Worm (Caenorhabditis elegans) whole organism, early embryonic: ENCODE measurements around the gene tyr-2.

ENCODE experiments used
- B0310.2 ChIP-seq: sonication (generic microtip); optimal IDR thresholded peaks from 2 replicates; lab custom pipeline; 2016; ENCODE audit warnings: mild to moderate bottlenecking, missing genetic modification characterization, missing compliant biosample characterization
- F13C5.2 ChIP-seq: sonication (generic microtip); optimal IDR thresholded peaks from 2 replicates; lab custom pipeline; 2017; ENCODE audit warnings: mild to moderate bottlenecking, missing genetic modification characterization, inconsistent platforms, missing compliant biosample characterization
- aly-1 ChIP-seq: sonication (generic microtip); optimal IDR thresholded peaks from 2 replicates; lab custom pipeline; 2016; ENCODE audit warnings: missing genetic modification characterization, missing compliant biosample characterization
- ama-1 ChIP-seq: fragments of 150-350 bp; optimal IDR thresholded peaks from 2 replicates; lab custom pipeline; 2014
- ceh-13 ChIP-seq: fragments of 200-800 bp; sonication (Bioruptor generic); optimal IDR thresholded peaks from 2 replicates; lab custom pipeline; 2018; ENCODE audit warnings: mild to moderate bottlenecking, missing genetic modification characterization, missing compliant biosample characterization
- ceh-36 ChIP-seq: sonication (generic microtip); optimal IDR thresholded peaks from 2 replicates; lab custom pipeline; 2016; ENCODE audit warnings: missing genetic modification characterization, inconsistent platforms, missing compliant biosample characterization
- ets-7 ChIP-seq: sonication (generic microtip); optimal IDR thresholded peaks from 2 replicates; lab custom pipeline; 2016; ENCODE audit warnings: missing genotype, missing genetic modification characterization, missing compliant biosample characterization
- flt-1 ChIP-seq: fragments of 200-800 bp; sonication (Bioruptor generic); IDR thresholded peaks from 2 replicates; pipeline ENCODE4 v1.3.6; 2022; ENCODE audit warnings: missing genetic modification characterization, missing compliant biosample characterization
- hmbx-1 ChIP-seq: sonication (generic microtip); optimal IDR thresholded peaks from 2 replicates; lab custom pipeline; 2016; ENCODE audit warnings: mild to moderate bottlenecking, missing genetic modification characterization, missing compliant biosample characterization
- hmg-4 ChIP-seq: fragments of 200-800 bp; sonication (Bioruptor generic); optimal IDR thresholded peaks from 2 replicates; lab custom pipeline; 2018; ENCODE audit warnings: mild to moderate bottlenecking, missing genetic modification characterization, missing compliant biosample characterization
- hnd-1 ChIP-seq: sonication (generic microtip); optimal IDR thresholded peaks from 2 replicates; lab custom pipeline; 2016; ENCODE audit warnings: missing genetic modification characterization, missing compliant biosample characterization
- pes-1 ChIP-seq: fragments of 200-800 bp; sonication (Bioruptor generic); IDR thresholded peaks from 2 replicates; pipeline ENCODE4 v1.3.6; 2022; ENCODE audit warnings: missing genetic modification reagents, missing genetic modification characterization, missing compliant biosample characterization
- scrt-1 ChIP-seq: fragments of 200-800 bp; sonication (Bioruptor generic); IDR thresholded peaks from 2 replicates; pipeline ENCODE4 v1.3.6; 2022; ENCODE audit warnings: missing genetic modification characterization, missing compliant biosample characterization
- sea-1 ChIP-seq: fragments of 200-800 bp; sonication (Bioruptor generic); conservative IDR thresholded peaks from 2 replicates; pipeline ENCODE4 v1.3.6; 2022; ENCODE audit warnings: missing genetic modification characterization, missing compliant biosample characterization
- tbx-11 ChIP-seq: fragments of 200-800 bp; sonication (Bioruptor generic); IDR thresholded peaks from 2 replicates; pipeline ENCODE4 v1.3.6; 2022; ENCODE audit warnings: missing genetic modification characterization, missing compliant biosample characterization
- tbx-37 ChIP-seq: fragments of 200-800 bp; sonication (Bioruptor generic); conservative IDR thresholded peaks from 2 replicates; pipeline ENCODE4 v1.3.6; 2022; ENCODE audit warnings: missing genetic modification reagents, missing genetic modification characterization, missing compliant biosample characterization
- tra-4 ChIP-seq: sonication (generic microtip); optimal IDR thresholded peaks from 2 replicates; lab custom pipeline; 2017; ENCODE audit warnings: missing genetic modification characterization, missing compliant biosample characterization

The tyr-2 gene

ce11 chrIII:13720190-13720741 is 23.8 kb upstream of the tyr-2 start:
- TF ChIP-seq pes-1 (GFP tag; lab: Robert Waterston, UW) (peak; percentile 10; the same call in 1 of the 2 replicates), ets-7 (tag; lab: Kevin White, UChicago) (no peak), ama-1 (lab: Kevin White, UChicago) (no peak), hmg-4 (GFP tag; lab: Kevin White, UChicago) (peak; percentile 81), tbx-37 (GFP tag; lab: Robert Waterston, UW) (no peak), aly-1 (tag; lab: Kevin White, UChicago) (peak; percentile 63)

ce11 chrIII:13721066-13721465 is 23.0 kb upstream of the tyr-2 start:
- TF ChIP-seq pes-1 (GFP tag; lab: Robert Waterston, UW) (0 out of 2 replicates have a peak, but pooled peaks have one; percentile 26), F13C5.2 (tag; lab: Kevin White, UChicago) (peak; percentile 25), ceh-36 (peak; percentile 29), aly-1 (tag; lab: Kevin White, UChicago) (peak; percentile 46), scrt-1 (GFP tag; lab: Robert Waterston, UW) (no peak), ceh-13 (no peak), hnd-1 (tag; lab: Kevin White, UChicago) (no peak), sea-1 (GFP tag; lab: Robert Waterston, UW) (peak; percentile 66; the same call in 1 of the 2 replicates), tbx-11 (GFP tag; lab: Robert Waterston, UW) (peak; percentile 37; the same call in 1 of the 2 replicates), tra-4 (tag; lab: Kevin White, UChicago) (peak; percentile 11), B0310.2 (tag; lab: Kevin White, UChicago) (peak; percentile 48), ama-1 (lab: Kevin White, UChicago) (no peak), hmg-4 (GFP tag; lab: Kevin White, UChicago) (peak; percentile 88), flt-1 (peak; percentile 35), ets-7 (tag; lab: Kevin White, UChicago) (no peak)

DNA sequence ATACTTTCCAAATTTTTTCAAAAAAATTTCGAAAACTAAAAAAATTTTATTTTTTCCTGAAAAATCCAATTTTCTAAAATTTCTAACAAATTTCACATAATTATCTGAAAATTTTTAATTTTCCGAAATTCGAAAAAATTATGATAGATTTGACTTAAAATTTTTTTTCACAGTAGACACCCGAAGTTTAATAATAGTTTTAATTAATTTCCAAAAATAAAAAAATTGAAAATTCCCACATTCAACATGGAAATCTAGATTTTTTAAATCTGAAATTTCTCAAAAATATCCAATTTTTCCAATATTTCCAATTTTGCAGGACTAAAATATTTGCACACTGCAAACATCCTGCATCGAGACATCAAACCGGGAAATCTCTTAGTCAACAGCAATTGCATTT is 22.1 kb upstream of the tyr-2 start:
- TF ChIP-seq ama-1 (lab: Kevin White, UChicago), result no peak
- no peak for TF ChIP-seq flt-1
- no peak for TF ChIP-seq ceh-13
- TF ChIP-seq scrt-1 (GFP tag; lab: Robert Waterston, UW), result no peak
- no peak for TF ChIP-seq pes-1 (GFP tag; lab: Robert Waterston, UW)

ce11 chrIII:13722387-13723122 is 21.5 kb upstream of the tyr-2 start:
- TF ChIP-seq tbx-37 (GFP tag; lab: Robert Waterston, UW) (no peak), hmbx-1 (tag; lab: Kevin White, UChicago) (no peak), ama-1 (lab: Kevin White, UChicago) (peak; percentile 31), pes-1 (GFP tag; lab: Robert Waterston, UW) (no peak), scrt-1 (GFP tag; lab: Robert Waterston, UW) (no peak), ceh-36 (no peak), ceh-13 (no peak), tra-4 (tag; lab: Kevin White, UChicago) (no peak)

DNA sequence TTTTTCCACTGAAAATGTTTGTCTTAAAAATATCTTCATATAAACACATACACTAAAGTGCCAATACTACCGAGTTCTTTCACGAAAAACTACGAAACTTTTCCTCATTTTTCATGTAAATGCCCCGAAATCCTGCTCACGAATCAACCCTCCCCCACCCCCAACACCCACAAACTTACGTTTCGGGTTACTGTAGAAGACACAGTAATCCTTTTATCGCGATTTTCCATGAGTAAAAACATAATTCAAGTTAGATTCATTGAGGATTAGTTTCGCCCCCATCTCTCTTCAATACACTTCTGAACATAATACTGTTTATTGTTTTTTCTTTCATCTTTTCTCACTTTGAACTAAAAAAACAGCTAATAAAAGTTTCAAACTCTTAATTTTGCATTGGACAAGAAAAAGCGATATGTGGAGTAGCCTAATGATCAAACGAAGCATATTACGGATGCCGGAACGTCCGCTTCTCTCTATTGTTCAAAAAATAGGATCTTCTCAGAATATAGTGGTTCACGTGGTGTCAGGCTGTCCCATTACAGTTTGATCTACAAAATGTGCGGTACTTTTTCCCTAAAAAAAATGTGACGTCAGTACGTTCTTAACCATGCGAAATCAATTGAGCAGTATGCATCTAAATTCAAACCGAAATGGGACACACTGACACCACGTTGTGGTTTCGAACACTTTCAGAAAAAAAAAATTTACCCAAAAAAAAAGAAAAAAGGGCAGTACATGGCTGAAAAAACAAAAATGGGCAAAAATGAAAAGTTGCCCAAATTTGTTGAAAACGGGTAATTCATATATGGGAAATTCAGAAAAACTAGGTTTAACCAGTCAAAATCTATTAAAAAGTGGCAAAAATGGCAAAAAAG is 19.8 kb upstream of the tyr-2 start:
- no peak for TF ChIP-seq hmbx-1 (tag; lab: Kevin White, UChicago)
- TF ChIP-seq ama-1 (lab: Kevin White, UChicago), result peak; percentile 9

ce11 chrIII:13729760-13730159 is 14.3 kb upstream of the tyr-2 start:
- TF ChIP-seq F13C5.2 (tag; lab: Kevin White, UChicago), result no peak
- no peak for TF ChIP-seq hnd-1 (tag; lab: Kevin White, UChicago)
- TF ChIP-seq tbx-37 (GFP tag; lab: Robert Waterston, UW), result no peak
- TF ChIP-seq ceh-13, result no peak
- no peak for TF ChIP-seq flt-1
- TF ChIP-seq hmbx-1 (tag; lab: Kevin White, UChicago), result no peak
- TF ChIP-seq ceh-36, result no peak
- TF ChIP-seq tbx-11 (GFP tag; lab: Robert Waterston, UW), result no peak
- no peak for TF ChIP-seq scrt-1 (GFP tag; lab: Robert Waterston, UW)
- TF ChIP-seq aly-1 (tag; lab: Kevin White, UChicago), result no peak
- TF ChIP-seq B0310.2 (tag; lab: Kevin White, UChicago), result no peak
- TF ChIP-seq ama-1 (lab: Kevin White, UChicago), result no peak
- TF ChIP-seq tra-4 (tag; lab: Kevin White, UChicago), result no peak
- TF ChIP-seq sea-1 (GFP tag; lab: Robert Waterston, UW), result no peak
- TF ChIP-seq hmg-4 (GFP tag; lab: Kevin White, UChicago), result no peak
- TF ChIP-seq pes-1 (GFP tag; lab: Robert Waterston, UW), result no peak

DNA sequence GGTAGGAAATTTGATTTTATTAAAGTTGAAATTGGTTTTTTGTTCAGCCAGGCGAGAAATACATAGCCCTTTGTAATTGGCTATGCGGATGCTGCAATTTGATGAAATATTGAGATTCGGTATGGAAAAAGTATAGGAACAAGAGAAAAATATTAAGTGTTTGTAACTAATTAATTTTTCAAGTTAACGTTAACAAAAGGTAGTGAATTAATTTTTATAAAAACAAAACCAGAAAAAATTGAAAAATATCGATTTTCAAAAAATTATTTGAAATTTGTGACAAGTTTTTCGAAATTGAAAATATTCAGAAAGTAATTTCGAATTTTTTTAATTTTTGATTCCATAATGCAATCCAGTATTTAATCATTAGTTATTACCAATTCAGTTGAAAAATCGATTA is 12.4 kb upstream of the tyr-2 start, which contains the start of gene W06F12.2:
W06F12.2 (minus strand) TSS at position 101 of the 400 bp plus-strand sequence.
- no peak for TF ChIP-seq scrt-1 (GFP tag; lab: Robert Waterston, UW)
- TF ChIP-seq hnd-1 (tag; lab: Kevin White, UChicago), result no peak
- TF ChIP-seq pes-1 (GFP tag; lab: Robert Waterston, UW), result no peak
- no peak for TF ChIP-seq flt-1
- no peak for TF ChIP-seq ama-1 (lab: Kevin White, UChicago)
- no peak for TF ChIP-seq sea-1 (GFP tag; lab: Robert Waterston, UW)
- no peak for TF ChIP-seq hmbx-1 (tag; lab: Kevin White, UChicago)
- no peak for TF ChIP-seq tra-4 (tag; lab: Kevin White, UChicago)
- TF ChIP-seq F13C5.2 (tag; lab: Kevin White, UChicago), result no peak
- TF ChIP-seq hmg-4 (GFP tag; lab: Kevin White, UChicago), result no peak
- TF ChIP-seq aly-1 (tag; lab: Kevin White, UChicago), result no peak
- TF ChIP-seq B0310.2 (tag; lab: Kevin White, UChicago), result no peak
- no peak for TF ChIP-seq ceh-36
- TF ChIP-seq ets-7 (tag; lab: Kevin White, UChicago), result no peak
- TF ChIP-seq tbx-37 (GFP tag; lab: Robert Waterston, UW), result no peak
- TF ChIP-seq tbx-11 (GFP tag; lab: Robert Waterston, UW), result no peak
